Worm (Caenorhabditis elegans) whole organism, midembryonic: Measurements from ENCODE around the gene lipl-3.

Experiments
- flt-1 ChIP-seq: fragments of 200-800 bp; sonication (Bioruptor generic); IDR thresholded peaks from 2 replicates; pipeline ENCODE4 v1.3.6; 2022; ENCODE audit warnings: missing genetic modification characterization, missing compliant biosample characterization
- med-1 ChIP-seq: sonication (generic microtip); optimal IDR thresholded peaks from 2 replicates; lab custom pipeline; 2017; ENCODE audit warnings: missing genetic modification characterization, mild to moderate bottlenecking, missing compliant biosample characterization, antibody characterized with exemption, missing genetic modification reagents; ENCODE audit not compliant: insufficient read depth

DNA sequence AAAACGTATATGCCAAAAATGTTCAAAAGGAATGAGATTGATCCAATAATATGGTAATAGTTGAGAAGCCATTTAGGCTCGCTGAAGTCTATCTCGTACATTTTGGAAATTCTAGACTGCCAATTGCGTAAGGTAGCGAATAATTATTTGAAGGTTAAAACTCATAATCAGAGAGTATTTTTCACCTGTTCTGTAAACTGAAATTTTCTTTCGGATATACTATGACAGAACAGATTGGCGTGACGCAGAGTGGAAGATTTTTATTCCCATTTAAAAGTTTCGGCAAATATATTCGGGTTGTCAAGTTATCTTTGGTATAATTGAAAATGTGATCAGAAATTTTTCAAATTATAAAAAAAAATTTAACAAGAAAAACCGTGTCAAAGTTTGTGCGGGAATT, 44.1 kb upstream of the lipl-3 start, which contains the start of gene sri-72:
- no peak for TF ChIP-seq med-1 (GFP tag; lab: Kevin White, UChicago)
- no peak for TF ChIP-seq flt-1
